Fruit fly (Drosophila melanogaster): ENCODE results near the gene Plp.

The Plp gene

DNA sequence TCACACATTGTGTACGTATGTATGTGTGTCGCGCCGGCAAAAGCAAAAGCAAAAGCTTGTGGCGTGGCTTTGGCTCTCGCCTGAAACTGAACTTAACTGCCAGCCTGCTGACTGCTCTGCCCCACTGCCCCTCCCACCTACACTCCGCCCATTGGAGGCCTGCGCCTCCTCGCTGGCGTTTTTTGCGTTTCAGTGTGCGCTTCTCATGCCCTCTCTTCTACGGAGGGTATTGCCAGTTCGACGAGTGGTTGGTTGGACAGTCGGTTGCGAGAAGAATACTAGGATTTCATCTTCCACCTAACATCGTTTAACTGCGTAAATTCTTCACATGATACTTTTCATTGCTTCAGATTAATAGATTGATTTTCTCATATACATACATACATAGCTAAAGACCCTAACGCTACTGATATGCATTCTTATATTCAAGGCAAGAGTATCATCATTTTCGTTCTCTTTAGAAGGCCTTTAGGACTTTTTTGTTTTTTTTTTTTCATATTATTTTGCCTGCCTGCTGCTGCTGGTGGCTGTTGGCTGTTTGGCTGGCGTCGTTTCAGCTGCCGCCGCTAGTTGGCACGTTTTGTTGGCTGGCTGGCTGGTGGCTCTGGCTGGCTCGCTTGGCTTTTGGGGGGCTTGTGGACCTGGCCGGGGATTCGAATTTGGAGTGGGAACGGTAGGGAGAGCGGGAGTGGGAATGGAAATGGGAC is 10.5 kb upstream of the Plp start (continued):
- TF ChIP-seq lbe (GFP tag; optimal IDR thresholded peaks at IDR 0.05) (peak; percentile 59), Elba2 (GFP tag; optimal IDR thresholded peaks at IDR 0.05) (no peak), cas (GFP tag; IDR thresholded peaks at IDR 0.05) (no peak), jumu (GFP tag; optimal IDR thresholded peaks at IDR 0.05) (peak; percentile 60), CG31388 (GFP tag; optimal IDR thresholded peaks at IDR 0.05) (no peak), Bdp1 (GFP tag; optimal IDR thresholded peaks at IDR 0.05) (peak; percentile 25), CG15601 (tag; optimal IDR thresholded peaks at IDR 0.05) (no peak)

- TF ChIP-seq Opbp (GFP tag; IDR thresholded peaks at IDR 0.05; ENCODE audit: partially characterized antibody) (peak; percentile 34; the same call in 1 of the 3 replicates), scrt (GFP tag; optimal IDR thresholded peaks at IDR 0.05) (peak; percentile 30), Bdp1 (GFP tag; optimal IDR thresholded peaks at IDR 0.05) (no peak), CG14860 (GFP tag; IDR thresholded peaks at IDR 0.05; ENCODE audit: partially characterized antibody) (no peak), tll (GFP tag; optimal IDR thresholded peaks at IDR 0.05) (no peak), CG34376 (GFP tag; optimal IDR thresholded peaks at IDR 0.05) (no peak), CG42726 (GFP tag; IDR thresholded peaks at IDR 0.05; ENCODE audit: partially characterized antibody) (0 out of 2 replicates have a peak, but pooled peaks have one; percentile 14), abd-A (tag; optimal IDR thresholded peaks at IDR 0.05) (peak; percentile 88), pho (GFP tag; optimal IDR thresholded peaks at IDR 0.05) (no peak), tin (GFP tag; optimal IDR thresholded peaks at IDR 0.05) (no peak), CG17385 (GFP tag; optimal IDR thresholded peaks at IDR 0.05) (peak; percentile 88), onecut (GFP tag; IDR thresholded peaks at IDR 0.05) (peak; percentile 36; the same call in 1 of the 2 replicates), CG18476 (GFP tag; optimal IDR thresholded peaks at IDR 0.05) (no peak), kni (GFP tag; optimal IDR thresholded peaks at IDR 0.05) (peak; percentile 45), CG9876 (GFP tag; optimal IDR thresholded peaks at IDR 0.05) (peak; percentile 12), yki (optimal IDR thresholded peaks at IDR 0.05) (peak; percentile 26), Abd-B (GFP tag; optimal IDR thresholded peaks at IDR 0.05) (peak; percentile 55), cwo (GFP tag; optimal IDR thresholded peaks at IDR 0.05) (peak; percentile 87), nom (GFP tag; optimal IDR thresholded peaks at IDR 0.05) (peak; percentile 7), slbo (GFP tag; IDR thresholded peaks at IDR 0.05) (0 out of 2 replicates have a peak, but pooled peaks have one; percentile 6), CG32772 (GFP tag; IDR thresholded peaks at IDR 0.05) (peak; percentile 36; the same call in 1 of the 2 replicates), wor (GFP tag; IDR thresholded peaks at IDR 0.05) (no peak), CG3163 (GFP tag; optimal IDR thresholded peaks at IDR 0.05) (peak; percentile 48), Med (GFP tag) (peak; percentile 93), Neu2 (GFP tag; optimal IDR thresholded peaks at IDR 0.05; ENCODE audit: borderline replicate concordance) (no peak), crol (GFP tag; IDR thresholded peaks at IDR 0.05) (peak; percentile 99), ci (GFP tag; IDR thresholded peaks at IDR 0.05) (peak; percentile 43; the same call in 1 of the 3 replicates), CG8478 (optimal IDR thresholded peaks at IDR 0.05) (peak; percentile 87), shn (GFP tag; optimal IDR thresholded peaks at IDR 0.05) (peak; percentile 8), z (GFP tag; IDR thresholded peaks at IDR 0.05) (peak; percentile 41; the same call in 1 of the 3 replicates), bsh (GFP tag; optimal IDR thresholded peaks at IDR 0.05) (peak in 1 of 2 experiments; percentile 28), Rx (GFP tag; IDR thresholded peaks at IDR 0.05) (0 out of 2 replicates have a peak, but pooled peaks have one; percentile 3), pzg (GFP tag; optimal IDR thresholded peaks at IDR 0.05) (no peak), amos (GFP tag; IDR thresholded peaks at IDR 0.05; ENCODE audit: partially characterized antibody) (peak; percentile 10; the same call in 1 of the 2 replicates), mld (GFP tag; IDR thresholded peaks at IDR 0.05; ENCODE audit: partially characterized antibody) (0 out of 3 replicates have a peak, but pooled peaks have one; percentile 36), CG10431 (GFP tag; optimal IDR thresholded peaks at IDR 0.05) (peak; percentile 14), CG17328 (GFP tag; IDR thresholded peaks at IDR 0.05) (0 out of 2 replicates have a peak, but pooled peaks have one; percentile 11), Stat92E (GFP tag; optimal IDR thresholded peaks at IDR 0.05) (no peak)
Measured at dm6 chr3L:15103988-15104848, 9.7 kb upstream of the Plp start.

All from whole organism, embryonic.